ENCODE assay signal across 1 fruit fly cellular context in genomic region chrX:20728591-20728990, dm6.
TF ChIP-seq lines count a peak whose summit lies in the region.

No protein-coding gene starts in this region.

TF ChIP-seq in whole organism, embryonic, 481 proteins besides CTCF, POLR2A, EP300 and RAD21 (continued from another document):
- TF ChIP-seq CG14441 (GFP tag; IDR thresholded peaks at IDR 0.05; lab: Robert Waterston, UW) (no peak), Blimp-1 (GFP tag; optimal IDR thresholded peaks at IDR 0.05; lab: Kevin White, UChicago) (peak; percentile 15), CG18262 (tag; optimal IDR thresholded peaks at IDR 0.05; lab: Kevin White, UChicago) (peak; percentile 27), CG11456 (GFP tag; IDR thresholded peaks at IDR 0.05; lab: Robert Waterston, UW) (no peak), CG9437 (GFP tag; optimal IDR thresholded peaks at IDR 0.05; lab: Kevin White, UChicago) (no peak), bsh (GFP tag; optimal IDR thresholded peaks at IDR 0.05; lab: Kevin White, UChicago) (peak in 1 of 2 experiments; percentile 22), CG30431 (GFP tag; optimal IDR thresholded peaks at IDR 0.05; lab: Kevin White, UChicago) (no peak), pho (GFP tag; optimal IDR thresholded peaks at IDR 0.05; lab: Kevin White, UChicago) (no peak), CG6654 (GFP tag; optimal IDR thresholded peaks at IDR 0.05; lab: Kevin White, UChicago) (no peak), CG15514 (GFP tag; optimal IDR thresholded peaks at IDR 0.05; lab: Kevin White, UChicago) (no peak), CG11085 (GFP tag; IDR thresholded peaks at IDR 0.05; lab: Robert Waterston, UW) (no peak), CG16779 (GFP tag; IDR thresholded peaks at IDR 0.05; lab: Robert Waterston, UW) (no peak), CG18011 (GFP tag; optimal IDR thresholded peaks at IDR 0.05; lab: Kevin White, UChicago) (no peak), cad (GFP tag; optimal IDR thresholded peaks at IDR 0.05; lab: Kevin White, UChicago) (no peak), dmrt11E (tag; optimal IDR thresholded peaks at IDR 0.05; lab: Kevin White, UChicago) (peak; percentile 30), YL-1 (GFP tag; optimal IDR thresholded peaks at IDR 0.05; lab: Kevin White, UChicago) (no peak), dan (GFP tag; IDR thresholded peaks at IDR 0.05; lab: Robert Waterston, UW) (no peak), Mes4 (GFP tag; optimal IDR thresholded peaks at IDR 0.05; lab: Kevin White, UChicago) (no peak), cwo (GFP tag; optimal IDR thresholded peaks at IDR 0.05; lab: Kevin White, UChicago) (no peak), CG2199 (GFP tag; IDR thresholded peaks at IDR 0.05; lab: Robert Waterston, UW) (no peak), ato (GFP tag; IDR thresholded peaks at IDR 0.05; lab: Robert Waterston, UW; ENCODE audit: partially characterized antibody) (no peak), CG7839 (tag; optimal IDR thresholded peaks at IDR 0.05; lab: Kevin White, UChicago) (peak; percentile 20), dimm (GFP tag; IDR thresholded peaks at IDR 0.05; lab: Robert Waterston, UW) (no peak)
